Worm (Caenorhabditis elegans) whole organism, L2 larva: ENCODE data around the gene nuo-5.

ENCODE experiments used
- aly-2 ChIP-seq: fragments of 150-350 bp; optimal IDR thresholded peaks from 2 replicates; lab custom pipeline; 2014; ENCODE audit warnings: missing biosample characterization, missing genetic modification characterization
- nhr-237 ChIP-seq: fragments of 150-350 bp; optimal IDR thresholded peaks from 2 replicates; lab custom pipeline; 2014; ENCODE audit warnings: missing biosample characterization, missing genetic modification characterization
- nhr-77 ChIP-seq: fragments of 150-350 bp; optimal IDR thresholded peaks from 2 replicates; lab custom pipeline; 2014; ENCODE audit warnings: missing biosample characterization, missing genetic modification characterization

DNA sequence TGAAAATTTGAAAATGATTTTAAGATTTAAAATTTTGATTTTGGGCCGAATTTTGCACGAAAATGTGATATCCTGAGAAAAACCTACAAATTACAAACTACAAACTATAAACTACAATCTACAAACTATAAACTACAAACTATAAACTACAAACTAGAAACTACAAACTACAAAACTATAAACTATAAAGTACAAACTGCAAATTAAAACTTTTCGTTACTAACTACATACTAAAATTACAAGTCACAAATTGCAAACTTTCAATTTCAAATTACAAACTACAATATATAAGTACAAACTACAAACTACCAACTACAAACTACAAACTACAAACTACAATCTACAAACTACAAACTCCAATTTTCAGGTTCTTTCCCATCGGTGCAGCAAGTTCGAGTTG lies 15.3 kb upstream of the nuo-5 start:
- no peak for TF ChIP-seq aly-2 (tag; lab: Kevin White, UChicago)
- TF ChIP-seq nhr-237 (tag; lab: Kevin White, UChicago): no peak
- no peak for TF ChIP-seq nhr-77 (tag; lab: Kevin White, UChicago)
